Fruit fly (Drosophila melanogaster): ENCODE results near the gene CG46306.

The CG46306 gene

DNA sequence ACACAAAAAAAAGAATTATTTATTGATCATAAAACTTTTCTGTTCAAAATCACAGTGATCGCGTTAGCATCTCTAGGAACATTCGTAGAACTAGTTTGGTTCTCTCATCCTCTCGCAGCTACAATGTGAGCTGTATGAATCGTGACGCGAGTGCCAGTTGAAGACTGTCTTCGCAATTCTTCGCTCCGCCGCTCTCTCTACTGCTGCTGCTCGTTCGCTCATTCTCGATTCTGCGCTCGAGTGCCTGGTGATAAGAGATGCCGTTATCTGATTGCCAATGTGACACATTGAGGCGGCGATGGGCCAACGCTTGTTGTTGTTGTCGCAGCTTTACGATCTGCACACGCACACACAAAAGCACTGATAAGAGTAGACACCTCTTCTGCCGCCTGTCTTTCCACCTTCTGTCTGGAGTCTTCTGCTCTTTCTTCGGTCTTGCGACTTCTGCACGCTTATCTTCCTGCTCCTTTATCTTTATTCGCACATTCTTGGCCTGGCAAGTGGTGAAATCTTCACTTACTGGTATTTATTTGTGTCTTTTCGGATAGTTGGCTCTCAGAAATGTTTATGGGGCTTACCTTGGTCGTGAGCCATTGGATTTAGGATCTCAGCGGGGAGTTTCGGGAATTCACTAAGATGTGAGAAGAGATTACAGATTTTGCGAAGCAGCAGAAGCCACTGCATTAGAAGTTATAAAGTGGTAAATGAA is 925 bp upstream of the CG46306 start (continued):
- TF ChIP-seq so (GFP tag; IDR thresholded peaks at IDR 0.05), result 0 out of 3 replicates have a peak, but pooled peaks have one; percentile 43
- peak; percentile 65 for TF ChIP-seq CG8281 (tag; optimal IDR thresholded peaks at IDR 0.05)
- no peak for TF ChIP-seq D (optimal IDR thresholded peaks at IDR 0.05)
- no peak for TF ChIP-seq D (GFP tag; optimal IDR thresholded peaks at IDR 0.05)
- peak; percentile 65 for TF ChIP-seq Sry-β (GFP tag; optimal IDR thresholded peaks at IDR 0.05)
- no peak for TF ChIP-seq Hr51 (GFP tag; optimal IDR thresholded peaks at IDR 0.05)
- TF ChIP-seq sug (tag; optimal IDR thresholded peaks at IDR 0.05), result peak; percentile 28
- TF ChIP-seq dpn (GFP tag; optimal IDR thresholded peaks at IDR 0.05), result no peak
- 0 out of 2 replicates have a peak, but pooled peaks have one; percentile 53 for TF ChIP-seq rib (GFP tag; IDR thresholded peaks at IDR 0.05)
- peak; percentile 11 for TF ChIP-seq grn (GFP tag; optimal IDR thresholded peaks at IDR 0.05)
- no peak for TF ChIP-seq peb (GFP tag; IDR thresholded peaks at IDR 0.05)
- TF ChIP-seq Hsf (GFP tag; optimal IDR thresholded peaks at IDR 0.05), result no peak
- TF ChIP-seq Hr3 (GFP tag; optimal IDR thresholded peaks at IDR 0.05), result no peak
- no peak for TF ChIP-seq CG3407 (GFP tag; optimal IDR thresholded peaks at IDR 0.05)
- no peak for TF ChIP-seq knrl (GFP tag; IDR thresholded peaks at IDR 0.05; ENCODE audit: partially characterized antibody)
- TF ChIP-seq sr (GFP tag; IDR thresholded peaks at IDR 0.05), result no peak
- no peak for TF ChIP-seq CG5245 (GFP tag; optimal IDR thresholded peaks at IDR 0.05)
- TF ChIP-seq sd (tag; optimal IDR thresholded peaks at IDR 0.05), result peak; percentile 63
- TF ChIP-seq HLHmδ (GFP tag; optimal IDR thresholded peaks at IDR 0.05), result no peak
- no peak for TF ChIP-seq CG14965 (GFP tag; optimal IDR thresholded peaks at IDR 0.05; ENCODE audit: borderline replicate concordance)
- TF ChIP-seq CG4360 (GFP tag; IDR thresholded peaks at IDR 0.05), result peak; percentile 53

DNA sequence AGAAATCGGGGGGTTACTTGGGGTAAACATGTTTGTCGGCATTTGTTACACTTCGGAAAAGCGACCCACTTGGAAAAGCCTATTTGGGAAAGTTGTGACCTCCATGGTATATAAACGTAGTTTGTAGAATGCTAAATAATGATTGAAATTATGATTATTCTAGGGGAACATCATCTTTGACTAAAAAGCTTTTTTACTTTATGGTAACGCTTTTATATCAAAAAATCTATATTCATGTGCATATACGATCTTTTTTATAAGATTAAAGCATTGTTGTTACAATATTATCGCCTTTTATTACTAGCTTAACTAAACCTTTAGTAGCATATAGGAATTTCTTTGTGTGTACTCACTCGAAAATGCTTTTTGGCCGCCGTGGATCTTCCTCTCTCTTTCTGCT is 1.1 kb downstream of the CG46306 start:
- TF ChIP-seq CG17385 (GFP tag; optimal IDR thresholded peaks at IDR 0.05), result peak; percentile 46
- peak; percentile 41; the same call in 1 of the 2 replicates for TF ChIP-seq Rfx (GFP tag; IDR thresholded peaks at IDR 0.05)
- TF ChIP-seq fd102C (GFP tag; optimal IDR thresholded peaks at IDR 0.05), result no peak
- TF ChIP-seq da (GFP tag; optimal IDR thresholded peaks at IDR 0.05), result no peak
- no peak for TF ChIP-seq sim (GFP tag; IDR thresholded peaks at IDR 0.05)
- peak; percentile 15 for TF ChIP-seq Hr3 (GFP tag; optimal IDR thresholded peaks at IDR 0.05)
- no peak for TF ChIP-seq B-H2 (GFP tag; optimal IDR thresholded peaks at IDR 0.05)
- no peak for TF ChIP-seq Stat92E (GFP tag; optimal IDR thresholded peaks at IDR 0.05)
- TF ChIP-seq wek (GFP tag; optimal IDR thresholded peaks at IDR 0.05), result no peak
- no peak for TF ChIP-seq CG14965 (GFP tag; optimal IDR thresholded peaks at IDR 0.05; ENCODE audit: borderline replicate concordance)
- TF ChIP-seq stwl (tag; optimal IDR thresholded peaks at IDR 0.05), result no peak
- no peak for TF ChIP-seq CG6854 (GFP tag; optimal IDR thresholded peaks at IDR 0.05)
- TF ChIP-seq psq (GFP tag; optimal IDR thresholded peaks at IDR 0.05), result no peak
- no peak for TF ChIP-seq btn (GFP tag; optimal IDR thresholded peaks at IDR 0.05)
- no peak for TF ChIP-seq p53 (GFP tag; optimal IDR thresholded peaks at IDR 0.05)
- TF ChIP-seq CG2199 (GFP tag; IDR thresholded peaks at IDR 0.05), result no peak
- TF ChIP-seq CG12391 (tag; optimal IDR thresholded peaks at IDR 0.05), result peak; percentile 55
- TF ChIP-seq CG11560 (tag; IDR thresholded peaks at IDR 0.05), result no peak
- no peak for TF ChIP-seq sisA (GFP tag; IDR thresholded peaks at IDR 0.05)
- TF ChIP-seq toy (GFP tag; IDR thresholded peaks at IDR 0.05), result no peak
- TF ChIP-seq Lpt (GFP tag; optimal IDR thresholded peaks at IDR 0.05), result no peak
- TF ChIP-seq CG16863 (GFP tag; optimal IDR thresholded peaks at IDR 0.05), result peak; percentile 23
- peak; percentile 24; the same call in 1 of the 2 replicates for TF ChIP-seq CG3847 (GFP tag; IDR thresholded peaks at IDR 0.05)
- no peak for TF ChIP-seq CG10274 (GFP tag; optimal IDR thresholded peaks at IDR 0.05)
- no peak for TF ChIP-seq CG31365 (tag; optimal IDR thresholded peaks at IDR 0.05)
- TF ChIP-seq exex (tag; optimal IDR thresholded peaks at IDR 0.05), result no peak
- peak; percentile 62 for TF ChIP-seq CG11504 (tag; optimal IDR thresholded peaks at IDR 0.05)
- TF ChIP-seq sens-2 (GFP tag; IDR thresholded peaks at IDR 0.05), result no peak
- TF ChIP-seq CG3407 (GFP tag; optimal IDR thresholded peaks at IDR 0.05), result peak; percentile 8
- no peak for TF ChIP-seq Adf1 (GFP tag; IDR thresholded peaks at IDR 0.05)
- TF ChIP-seq Spps (tag; optimal IDR thresholded peaks at IDR 0.05), result no peak
- peak; percentile 34 for TF ChIP-seq CG3281 (GFP tag; optimal IDR thresholded peaks at IDR 0.05)

Measured in whole organism, embryonic.